Worm (Caenorhabditis elegans) whole organism, L1 larva: ENCODE results near the gene F08F8.11.

Experiments
- nhr-237 ChIP-seq: fragments of 150-350 bp; optimal IDR thresholded peaks from 2 replicates; lab custom pipeline; 2014; ENCODE audit warnings: missing biosample characterization, missing genetic modification characterization
- nhr-47 ChIP-seq: sonication (generic microtip); optimal IDR thresholded peaks from 2 replicates; lab custom pipeline; 2016; ENCODE audit warnings: mild to moderate bottlenecking, missing genetic modification characterization, moderate library complexity, missing compliant biosample characterization
- unc-30 ChIP-seq: sonication (generic microtip); optimal IDR thresholded peaks from 2 replicates; lab custom pipeline; 2017; ENCODE audit warnings: missing biosample characterization, missing genetic modification characterization

DNA sequence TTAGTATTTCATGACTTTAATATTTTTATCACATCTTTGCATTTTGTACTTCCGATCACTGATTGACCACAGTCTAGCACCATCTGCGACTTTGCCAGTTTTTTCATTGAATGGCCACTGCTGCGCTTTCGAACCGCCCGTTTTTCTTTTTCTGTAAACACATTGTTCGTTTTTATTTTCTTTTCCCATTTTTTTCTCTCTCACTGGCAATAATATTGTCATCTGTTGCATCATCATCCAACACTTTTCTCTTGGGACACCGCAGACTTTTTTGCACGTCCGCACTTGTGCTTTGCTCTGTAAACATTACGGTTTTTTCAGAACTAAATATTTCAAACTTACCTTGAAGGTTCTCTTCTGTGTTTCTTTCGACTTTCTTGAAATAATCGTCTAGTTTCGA, 7.1 kb upstream of the F08F8.11 start:
- no peak for TF ChIP-seq nhr-237 (tag; lab: Kevin White, UChicago)
- TF ChIP-seq nhr-47 (tag; lab: Kevin White, UChicago), result no peak
- TF ChIP-seq unc-30 (tag; lab: Kevin White, UChicago), result no peak
